Worm (Caenorhabditis elegans) whole organism, L1 larva: Measurements from ENCODE around the gene F53B3.5.

Experiments
- aly-2 ChIP-seq: fragments of 150-350 bp; optimal IDR thresholded peaks from 2 replicates; lab custom pipeline; 2014; ENCODE audit warnings: missing biosample characterization, missing genetic modification characterization
- efl-1 ChIP-seq, 4 experiments: fragments of 150-350 bp; optimal IDR thresholded peaks in 3 of 4; peaks in 1 of 4; 1 replicate in 1 of 4; 2 replicates in 3 of 4; lab custom pipeline; 2014; ENCODE audit warnings: missing biosample characterization in 2 of 4, missing genetic modification characterization in 2 of 4, missing genetic modification reagents in 2 of 4
- fkh-10 ChIP-seq: sonication (generic microtip); optimal IDR thresholded peaks from 2 replicates; lab custom pipeline; 2017; ENCODE audit warnings: missing biosample characterization, missing genetic modification reagents, missing genetic modification characterization
- nhr-11 ChIP-seq: fragments of 150-350 bp; optimal IDR thresholded peaks from 2 replicates; lab custom pipeline; 2014; ENCODE audit warnings: missing biosample characterization, missing genetic modification characterization
- nhr-12 ChIP-seq: sonication (generic microtip); optimal IDR thresholded peaks from 2 replicates; lab custom pipeline; 2017; ENCODE audit warnings: missing biosample characterization, missing genetic modification characterization
- nhr-71 ChIP-seq: sonication (generic microtip); optimal IDR thresholded peaks from 2 replicates; lab custom pipeline; 2016; ENCODE audit warnings: mild to moderate bottlenecking, missing genetic modification characterization, moderate library complexity, missing compliant biosample characterization
- tbx-2 ChIP-seq: sonication (generic microtip); optimal IDR thresholded peaks from 2 replicates; lab custom pipeline; 2016; ENCODE audit warnings: missing genetic modification characterization, missing compliant biosample characterization

DNA sequence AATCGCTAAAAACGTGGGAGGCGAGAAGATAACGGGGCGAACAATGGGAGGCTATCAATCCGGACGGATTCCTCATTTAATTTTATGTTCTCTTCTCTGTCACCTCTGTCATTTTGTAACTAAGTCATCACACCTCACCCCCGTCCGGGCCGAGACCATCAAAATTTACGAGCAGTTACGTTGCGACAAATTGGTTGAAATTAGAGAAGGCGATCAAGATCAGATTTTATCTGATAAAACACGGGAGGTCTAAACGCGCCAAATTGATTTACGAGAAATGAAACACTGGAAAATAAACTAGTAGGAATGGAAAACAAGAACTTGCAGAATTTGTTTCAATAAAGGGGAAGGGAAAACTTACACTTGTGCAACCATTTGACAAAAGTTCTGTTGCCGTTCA, 48.7 kb upstream of the F53B3.5 start:
- TF ChIP-seq nhr-11 (tag; lab: Kevin White, UChicago) (no peak), tbx-2 (tag; lab: Kevin White, UChicago) (no peak), fkh-10 (GFP tag; lab: Kevin White, UChicago) (no peak), aly-2 (no peak), nhr-71 (tag; lab: Kevin White, UChicago) (no peak), efl-1 (optimal IDR thresholded peaks at IDR 0.05; lab: Kevin White, UChicago) (no peak), efl-1 (GFP tag; optimal IDR thresholded peaks at IDR 0.05 in 1 of 2; lab: Kevin White, UChicago) (peak in 1 of 2 experiments; percentile 75), nhr-12 (tag; lab: Kevin White, UChicago) (no peak)
